Worm (Caenorhabditis elegans) whole organism, L2 larva: Measurements from ENCODE around the gene srx-86.

Experiments
- C34F6.9 ChIP-seq: fragments of 150-350 bp; optimal IDR thresholded peaks from 2 replicates; lab custom pipeline; 2014; ENCODE audit warnings: missing biosample characterization, missing genetic modification characterization
- F13H6.1 ChIP-seq: sonication (generic microtip); optimal IDR thresholded peaks from 2 replicates; lab custom pipeline; 2016; ENCODE audit warnings: missing genetic modification characterization, missing compliant biosample characterization
- R02D3.7 ChIP-seq: fragments of 150-350 bp; optimal IDR thresholded peaks from 2 replicates; lab custom pipeline; 2014; ENCODE audit warnings: missing biosample characterization, missing genetic modification characterization
- Y55F3AM.14 ChIP-seq: fragments of 200-800 bp; sonication (Bioruptor generic); optimal IDR thresholded peaks from 2 replicates; lab custom pipeline; 2018; ENCODE audit warnings: mild to moderate bottlenecking, missing genetic modification characterization, missing compliant biosample characterization
- ZK546.5 ChIP-seq: sonication (generic microtip); optimal IDR thresholded peaks from 2 replicates; lab custom pipeline; 2017; ENCODE audit warnings: missing biosample characterization, missing genetic modification characterization
- alr-1 ChIP-seq: fragments of 150-350 bp; optimal IDR thresholded peaks from 2 replicates; lab custom pipeline; 2014; ENCODE audit warnings: missing biosample characterization, missing genetic modification characterization
- blmp-1 ChIP-seq: sonication (generic microtip); optimal IDR thresholded peaks from 2 replicates; lab custom pipeline; 2017; ENCODE audit warnings: missing genetic modification characterization, mild to moderate bottlenecking, missing compliant biosample characterization, antibody characterized with exemption, moderate library complexity; ENCODE audit not compliant: insufficient read depth
- ceh-16 ChIP-seq: fragments of 150-350 bp; optimal IDR thresholded peaks from 2 replicates; lab custom pipeline; 2014; ENCODE audit warnings: missing biosample characterization, missing genetic modification characterization
- crh-2 ChIP-seq: sonication (generic microtip); optimal IDR thresholded peaks from 2 replicates; lab custom pipeline; 2017; ENCODE audit warnings: missing biosample characterization, missing genetic modification characterization
- dmd-4 ChIP-seq: sonication (generic microtip); optimal IDR thresholded peaks from 2 replicates; lab custom pipeline; 2017; ENCODE audit warnings: missing biosample characterization, missing genetic modification characterization
- egl-27 ChIP-seq: sonication (generic microtip); optimal IDR thresholded peaks from 3 replicates; lab custom pipeline; 2017; ENCODE audit warnings: missing biosample characterization, missing genetic modification reagents, missing genetic modification characterization
- elt-1 ChIP-seq: fragments of 150-350 bp; optimal IDR thresholded peaks from 2 replicates; lab custom pipeline; 2014; ENCODE audit warnings: missing biosample characterization, missing genetic modification characterization
- fos-1 ChIP-seq: fragments of 150-350 bp; optimal IDR thresholded peaks from 2 replicates; lab custom pipeline; 2014; ENCODE audit warnings: missing biosample characterization, missing genetic modification characterization
- gmeb-1 ChIP-seq: fragments of 150-350 bp; optimal IDR thresholded peaks from 2 replicates; lab custom pipeline; 2014; ENCODE audit warnings: missing biosample characterization, missing genetic modification characterization
- lin-11 ChIP-seq: fragments of 150-350 bp; sonication (generic microtip); optimal IDR thresholded peaks from 2 replicates; lab custom pipeline; 2014; ENCODE audit warnings: missing biosample characterization, missing genetic modification characterization, inconsistent platforms, mixed read lengths
- lsy-2 ChIP-seq, 2 experiments: fragments of 150-350 bp in 1 of 2; sonication (generic microtip) in 1 of 2; optimal IDR thresholded peaks; 2 replicates each; lab custom pipeline; 2014 to 2017; ENCODE audit warnings: missing biosample characterization in 2 of 2, missing genetic modification characterization in 2 of 2
- mab-5 ChIP-seq: fragments of 150-350 bp; optimal IDR thresholded peaks from 2 replicates; lab custom pipeline; 2014; ENCODE audit warnings: missing biosample characterization, missing genetic modification characterization
- mdl-1 ChIP-seq, 2 experiments: fragments of 150-350 bp in 1 of 2; sonication (generic microtip) in 1 of 2; optimal IDR thresholded peaks; 2 replicates each; lab custom pipeline; 2017; ENCODE audit warnings: missing biosample characterization in 2 of 2, missing genetic modification characterization in 2 of 2
- nhr-11 ChIP-seq: fragments of 150-350 bp; optimal IDR thresholded peaks from 2 replicates; lab custom pipeline; 2014; ENCODE audit warnings: missing biosample characterization, missing genetic modification characterization
- nhr-12 ChIP-seq: fragments of 150-350 bp; optimal IDR thresholded peaks from 2 replicates; lab custom pipeline; 2014; ENCODE audit warnings: missing biosample characterization, missing genetic modification characterization
- nhr-129 ChIP-seq: fragments of 150-350 bp; optimal IDR thresholded peaks from 2 replicates; lab custom pipeline; 2014; ENCODE audit warnings: missing biosample characterization, missing genetic modification characterization
- nhr-21 ChIP-seq: fragments of 150-350 bp; optimal IDR thresholded peaks from 2 replicates; lab custom pipeline; 2014; ENCODE audit warnings: missing biosample characterization, missing genetic modification characterization
- nhr-23 ChIP-seq: fragments of 150-350 bp; optimal IDR thresholded peaks from 2 replicates; lab custom pipeline; 2014; ENCODE audit warnings: missing biosample characterization, missing genetic modification reagents, missing genetic modification characterization
- nhr-237 ChIP-seq: fragments of 150-350 bp; optimal IDR thresholded peaks from 2 replicates; lab custom pipeline; 2014; ENCODE audit warnings: missing biosample characterization, missing genetic modification characterization
- nhr-25 ChIP-seq: fragments of 150-350 bp; sonication (generic microtip); optimal IDR thresholded peaks from 3 replicates; lab custom pipeline; 2014; ENCODE audit warnings: missing biosample characterization, missing genetic modification characterization
- nhr-6 ChIP-seq: fragments of 150-350 bp; optimal IDR thresholded peaks from 2 replicates; lab custom pipeline; 2014; ENCODE audit warnings: missing biosample characterization, missing genetic modification characterization
- nhr-77 ChIP-seq: fragments of 150-350 bp; optimal IDR thresholded peaks from 2 replicates; lab custom pipeline; 2014; ENCODE audit warnings: missing biosample characterization, missing genetic modification characterization
- sem-4 ChIP-seq: fragments of 150-350 bp; optimal IDR thresholded peaks from 2 replicates; lab custom pipeline; 2014; ENCODE audit warnings: missing biosample characterization, missing genetic modification reagents, missing genetic modification characterization
- skn-1 ChIP-seq: sonication (generic microtip); optimal IDR thresholded peaks from 2 replicates; lab custom pipeline; 2017; ENCODE audit warnings: missing biosample characterization, missing genetic modification characterization
- sma-3 ChIP-seq: sonication (generic microtip); optimal IDR thresholded peaks from 2 replicates; lab custom pipeline; 2016; ENCODE audit warnings: missing genetic modification reagents, missing genetic modification characterization, missing compliant biosample characterization
- sma-9 ChIP-seq, 2 experiments: fragments of 150-350 bp in 1 of 2; sonication (generic microtip) in 1 of 2; optimal IDR thresholded peaks; 2 replicates each; lab custom pipeline; 2014 to 2016; ENCODE audit warnings: missing genetic modification characterization in 2 of 2, mild to moderate bottlenecking in 1 of 2, missing biosample characterization in 1 of 2, missing compliant biosample characterization in 1 of 2, missing genetic modification reagents in 1 of 2, moderate library complexity in 1 of 2
- zag-1 ChIP-seq: fragments of 150-350 bp; optimal IDR thresholded peaks from 2 replicates; lab custom pipeline; 2014; ENCODE audit warnings: missing biosample characterization, missing genetic modification characterization
- ztf-1 ChIP-seq: fragments of 200-800 bp; sonication (Bioruptor generic); conservative IDR thresholded peaks from 2 replicates; pipeline ENCODE4 v1.3.6; 2022; ENCODE audit warnings: missing genetic modification characterization, missing compliant biosample characterization
- ztf-4 ChIP-seq: fragments of 150-350 bp; optimal IDR thresholded peaks from 2 replicates; lab custom pipeline; 2014; ENCODE audit warnings: missing biosample characterization, missing genetic modification characterization

srx-86 gene

DNA sequence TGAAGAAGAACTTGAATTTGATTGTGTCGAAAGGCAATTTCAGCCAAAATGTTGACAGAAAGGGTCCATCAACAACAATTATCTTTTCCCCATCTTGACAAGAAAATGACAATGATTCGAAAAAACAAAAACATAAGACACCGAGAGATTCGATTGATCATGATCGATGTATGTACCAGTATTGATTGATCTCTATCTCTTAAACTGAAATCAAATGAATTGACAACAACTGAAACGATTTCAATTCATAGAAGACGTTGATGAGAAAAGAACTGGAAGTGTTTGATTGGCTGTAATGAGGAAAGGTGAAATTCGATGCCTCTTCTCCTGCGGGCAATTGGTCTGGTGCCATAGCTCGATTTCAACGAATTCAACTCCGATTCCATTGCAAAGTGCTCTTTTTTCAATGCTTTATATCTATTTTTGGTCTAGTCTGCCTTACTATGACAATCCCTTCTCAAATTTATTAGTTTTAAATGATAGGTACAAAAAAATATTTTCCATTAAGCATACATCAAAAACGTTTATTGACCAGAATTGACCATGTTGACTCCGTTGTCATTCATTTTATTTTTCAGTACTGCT lies 29.3 kb upstream of the srx-86 start:
- TF ChIP-seq gmeb-1: no peak
- TF ChIP-seq ZK546.5: no peak
- TF ChIP-seq ztf-1 (GFP tag; lab: Robert Waterston, UW): no peak
- no peak for TF ChIP-seq alr-1
- TF ChIP-seq R02D3.7: no peak
- no peak for TF ChIP-seq dmd-4 (tag; lab: Kevin White, UChicago)
- TF ChIP-seq lsy-2 (tag; optimal IDR thresholded peaks at IDR 0.05; lab: Kevin White, UChicago): no peak
- no peak for TF ChIP-seq nhr-12 (tag; lab: Kevin White, UChicago)
- TF ChIP-seq ztf-4 (tag; lab: Kevin White, UChicago): no peak
- TF ChIP-seq zag-1 (tag; lab: Kevin White, UChicago): no peak
- TF ChIP-seq mdl-1 (tag; optimal IDR thresholded peaks at IDR 0.05; lab: Kevin White, UChicago): no peak
- TF ChIP-seq skn-1 (tag; lab: Kevin White, UChicago): no peak
- no peak for TF ChIP-seq ceh-16
- no peak for TF ChIP-seq nhr-23
- no peak for TF ChIP-seq nhr-25 (tag; lab: Kevin White, UChicago)
- TF ChIP-seq blmp-1 (tag; lab: Kevin White, UChicago): no peak
- no peak for TF ChIP-seq sma-9 (GFP tag; optimal IDR thresholded peaks at IDR 0.05; lab: Kevin White, UChicago)
- no peak for TF ChIP-seq sma-9 (tag; optimal IDR thresholded peaks at IDR 0.05; lab: Kevin White, UChicago)
- no peak for TF ChIP-seq elt-1
- TF ChIP-seq nhr-77 (tag; lab: Kevin White, UChicago): no peak
- no peak for TF ChIP-seq lin-11 (tag; lab: Kevin White, UChicago)

DNA sequence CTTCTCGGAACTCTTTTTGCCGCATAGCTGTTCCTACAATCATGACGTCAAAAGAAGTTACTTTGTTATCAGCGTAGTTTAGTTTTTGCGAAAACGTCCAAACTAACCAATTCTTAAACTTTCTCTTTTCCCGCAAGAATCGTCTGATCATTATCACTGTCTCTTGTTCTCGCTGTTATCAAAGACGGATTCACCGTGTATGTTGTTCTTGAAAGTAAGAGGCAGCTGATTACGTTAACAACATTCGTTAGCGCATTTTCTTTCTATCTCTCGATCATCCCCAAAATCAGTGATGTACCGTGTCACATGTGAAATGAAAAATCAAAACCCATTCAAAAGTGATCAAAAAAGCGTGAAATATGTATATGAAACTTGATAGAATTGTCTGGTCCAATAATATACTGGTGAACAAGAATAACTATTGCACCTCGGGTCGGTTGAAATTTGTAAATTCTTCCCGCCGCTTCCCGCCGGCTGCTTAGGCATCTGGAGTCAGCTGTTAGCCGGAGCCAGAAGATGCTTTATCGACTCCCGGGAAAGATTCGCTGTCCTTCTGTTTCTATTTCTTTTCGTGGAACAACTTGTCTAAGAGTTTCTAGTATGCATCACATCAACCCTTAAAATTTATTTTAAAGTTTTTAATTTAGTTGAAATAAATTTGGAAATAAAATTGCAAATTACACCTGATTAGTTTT lies 28.1 kb upstream of the srx-86 start:
- TF ChIP-seq crh-2 (peak; percentile 60), lsy-2 (tag; optimal IDR thresholded peaks at IDR 0.05; lab: Kevin White, UChicago) (peak in 1 of 2 experiments; percentile 29), F13H6.1 (tag; lab: Kevin White, UChicago) (peak; percentile 7), egl-27 (peak; percentile 19), sma-3 (GFP tag; lab: Kevin White, UChicago) (peak; percentile 43), mdl-1 (tag; optimal IDR thresholded peaks at IDR 0.05; lab: Kevin White, UChicago) (no peak), gmeb-1 (peak; percentile 65), nhr-129 (tag; lab: Kevin White, UChicago) (peak; percentile 58), nhr-25 (tag; lab: Kevin White, UChicago) (peak; percentile 50), alr-1 (no peak), nhr-237 (no peak), zag-1 (tag; lab: Kevin White, UChicago) (no peak), fos-1 (tag; lab: Kevin White, UChicago) (peak; percentile 93), nhr-21 (tag; lab: Kevin White, UChicago) (peak; percentile 56), blmp-1 (tag; lab: Kevin White, UChicago) (peak; percentile 96), sma-9 (GFP tag; optimal IDR thresholded peaks at IDR 0.05; lab: Kevin White, UChicago) (peak; percentile 87), sma-9 (tag; optimal IDR thresholded peaks at IDR 0.05; lab: Kevin White, UChicago) (no peak)

- peak; percentile 64 for TF ChIP-seq F13H6.1 (tag; lab: Kevin White, UChicago)
- no peak for TF ChIP-seq sma-3 (GFP tag; lab: Kevin White, UChicago)
- TF ChIP-seq nhr-11 (tag; lab: Kevin White, UChicago): no peak
- peak; percentile 38 for TF ChIP-seq nhr-129 (tag; lab: Kevin White, UChicago)
- TF ChIP-seq fos-1 (tag; lab: Kevin White, UChicago): peak; percentile 70
- TF ChIP-seq nhr-6 (tag; lab: Kevin White, UChicago): no peak
- TF ChIP-seq crh-2: peak; percentile 60
- peak; percentile 26 for TF ChIP-seq C34F6.9 (tag; lab: Kevin White, UChicago)
- no peak for TF ChIP-seq egl-27
- TF ChIP-seq nhr-237: no peak
- TF ChIP-seq mab-5 (tag; lab: Kevin White, UChicago): peak; percentile 19
- TF ChIP-seq lsy-2 (tag; optimal IDR thresholded peaks at IDR 0.05; lab: Kevin White, UChicago): peak in 1 of 2 experiments; percentile 27
- peak; percentile 68 for TF ChIP-seq sma-9 (GFP tag; optimal IDR thresholded peaks at IDR 0.05; lab: Kevin White, UChicago)
- TF ChIP-seq sma-9 (tag; optimal IDR thresholded peaks at IDR 0.05; lab: Kevin White, UChicago): no peak
- peak; percentile 16 for TF ChIP-seq sem-4
Measured at ce11 chrV:11535504-11536062, 27.2 kb upstream of the srx-86 start.

DNA sequence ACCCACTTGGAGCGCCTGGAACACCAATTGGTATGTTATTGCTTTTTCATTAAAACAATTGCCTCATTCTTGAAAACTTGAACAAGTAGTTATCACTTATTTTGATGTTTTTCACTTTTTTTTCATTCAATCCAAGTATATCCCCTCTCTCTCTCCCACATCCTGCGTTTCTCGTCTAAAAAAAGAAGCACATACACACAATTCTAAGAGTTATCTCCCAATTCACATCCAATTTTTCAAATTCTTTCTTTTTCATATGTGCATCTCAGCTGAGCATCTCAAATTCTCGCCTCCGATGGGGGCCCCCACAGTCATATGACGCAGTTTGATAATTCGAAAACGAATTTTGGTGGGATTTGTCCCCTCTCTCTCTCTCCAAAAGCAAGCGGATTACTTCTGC lies 26.1 kb upstream of the srx-86 start:
- TF ChIP-seq C34F6.9 (tag; lab: Kevin White, UChicago) (peak; percentile 14), Y55F3AM.14 (GFP tag; lab: Kevin White, UChicago) (no peak)
